1 fruit fly cellular context compared by ENCODE assay signal in genomic region chr3R:16811781-16812207, dm6.
TF ChIP-seq lines count a peak whose summit lies in the region.

No protein-coding gene starts in this region.

TF ChIP-seq in whole organism, embryonic, 481 proteins besides CTCF, POLR2A, EP300 and RAD21 (continued from another document and continues in another):
- TF ChIP-seq Hr3 (GFP tag; optimal IDR thresholded peaks at IDR 0.05; lab: Kevin White, UChicago) (no peak), Myb (GFP tag; optimal IDR thresholded peaks at IDR 0.05; lab: Kevin White, UChicago) (no peak), CG8765 (GFP tag; IDR thresholded peaks at IDR 0.05; lab: Robert Waterston, UW) (no peak), maf-S (GFP tag; optimal IDR thresholded peaks at IDR 0.05; lab: Kevin White, UChicago) (no peak), bbx (GFP tag; IDR thresholded peaks at IDR 0.05; lab: Robert Waterston, UW; ENCODE audit: partially characterized antibody) (peak; percentile 65), btn (GFP tag; optimal IDR thresholded peaks at IDR 0.05; lab: Kevin White, UChicago) (no peak), CG10565 (GFP tag; optimal IDR thresholded peaks at IDR 0.05; lab: Kevin White, UChicago) (no peak), lov (optimal IDR thresholded peaks at IDR 0.05; lab: Kevin White, UChicago) (no peak), lov (GFP tag; IDR thresholded peaks at IDR 0.05; lab: Robert Waterston, UW) (0 out of 3 replicates have a peak, but pooled peaks have one; percentile 55), kni (GFP tag; optimal IDR thresholded peaks at IDR 0.05; lab: Kevin White, UChicago) (peak; percentile 95), CG31388 (GFP tag; optimal IDR thresholded peaks at IDR 0.05; lab: Kevin White, UChicago) (no peak), tx (GFP tag; optimal IDR thresholded peaks at IDR 0.05; lab: Kevin White, UChicago) (no peak), CG2116 (GFP tag; optimal IDR thresholded peaks at IDR 0.05; lab: Kevin White, UChicago) (no peak), CG15696 (tag; optimal IDR thresholded peaks at IDR 0.05; lab: Kevin White, UChicago) (no peak), CG3726 (GFP tag; IDR thresholded peaks at IDR 0.05; lab: Robert Waterston, UW) (no peak), PHDP (tag; optimal IDR thresholded peaks at IDR 0.05; lab: Kevin White, UChicago) (no peak), GATAe (GFP tag; conservative IDR thresholded peaks at IDR 0.05; lab: Robert Waterston, UW) (no peak), CG14710 (tag; optimal IDR thresholded peaks at IDR 0.05; lab: Kevin White, UChicago) (no peak), CG2202 (tag; optimal IDR thresholded peaks at IDR 0.05; lab: Kevin White, UChicago) (no peak), CG9817 (tag; optimal IDR thresholded peaks at IDR 0.05; lab: Kevin White, UChicago) (no peak), nau (GFP tag; optimal IDR thresholded peaks at IDR 0.05; lab: Kevin White, UChicago) (no peak), gsb-n (tag; optimal IDR thresholded peaks at IDR 0.05; lab: Kevin White, UChicago) (peak; percentile 50), CG10462 (GFP tag; optimal IDR thresholded peaks at IDR 0.05; lab: Kevin White, UChicago) (no peak), CG17328 (GFP tag; IDR thresholded peaks at IDR 0.05; lab: Robert Waterston, UW) (no peak), D (optimal IDR thresholded peaks at IDR 0.05; lab: Kevin White, UChicago) (peak; percentile 96), D (GFP tag; optimal IDR thresholded peaks at IDR 0.05; lab: Kevin White, UChicago) (no peak), CG12236 (GFP tag; optimal IDR thresholded peaks at IDR 0.05; lab: Kevin White, UChicago) (no peak), crp (GFP tag; optimal IDR thresholded peaks at IDR 0.05; lab: Kevin White, UChicago) (no peak), Fer2 (tag; optimal IDR thresholded peaks at IDR 0.05; lab: Kevin White, UChicago) (no peak), Gsc (GFP tag; IDR thresholded peaks at IDR 0.05; lab: Robert Waterston, UW) (no peak), sr (GFP tag; IDR thresholded peaks at IDR 0.05; lab: Robert Waterston, UW) (peak; percentile 68; the same call in 1 of the 3 replicates), CG8924 (tag; optimal IDR thresholded peaks at IDR 0.05; lab: Kevin White, UChicago) (peak; percentile 34), pho (GFP tag; optimal IDR thresholded peaks at IDR 0.05; lab: Kevin White, UChicago) (peak; percentile 8), Ssrp (tag; optimal IDR thresholded peaks at IDR 0.05; lab: Kevin White, UChicago) (no peak), Eip74EF (GFP tag; optimal IDR thresholded peaks at IDR 0.05; lab: Kevin White, UChicago) (no peak), E2f2 (GFP tag; IDR thresholded peaks at IDR 0.05; lab: Robert Waterston, UW) (no peak), hb (GFP tag; IDR thresholded peaks at IDR 0.05; lab: Robert Waterston, UW; ENCODE audit: partially characterized antibody) (no peak), CG2199 (GFP tag; IDR thresholded peaks at IDR 0.05; lab: Robert Waterston, UW) (0 out of 3 replicates have a peak, but pooled peaks have one; percentile 20), CG10366 (GFP tag; IDR thresholded peaks at IDR 0.05; lab: Robert Waterston, UW) (no peak), Max (GFP tag; optimal IDR thresholded peaks at IDR 0.05; lab: Kevin White, UChicago) (no peak), CG15073 (GFP tag; optimal IDR thresholded peaks at IDR 0.05; lab: Kevin White, UChicago) (no peak), sens-2 (GFP tag; IDR thresholded peaks at IDR 0.05; lab: Robert Waterston, UW) (0 out of 2 replicates have a peak, but pooled peaks have one; percentile 20), sc (optimal IDR thresholded peaks at IDR 0.05; lab: Kevin White, UChicago) (no peak), sc (GFP tag; optimal IDR thresholded peaks at IDR 0.05; lab: Kevin White, UChicago) (no peak), Nf-YC (tag; optimal IDR thresholded peaks at IDR 0.05; lab: Kevin White, UChicago) (peak; percentile 96), CG6791 (GFP tag; IDR thresholded peaks at IDR 0.05; lab: Robert Waterston, UW; ENCODE audit: partially characterized antibody) (peak; percentile 52; the same call in 2 of the 3 replicates), hth (optimal IDR thresholded peaks at IDR 0.05; lab: Kevin White, UChicago) (peak; percentile 49), Aef1 (GFP tag; IDR thresholded peaks at IDR 0.05; lab: Robert Waterston, UW) (no peak), CG4820 (GFP tag; optimal IDR thresholded peaks at IDR 0.05; lab: Kevin White, UChicago) (no peak), CG17385 (GFP tag; optimal IDR thresholded peaks at IDR 0.05; lab: Kevin White, UChicago) (no peak), gcm (GFP tag; optimal IDR thresholded peaks at IDR 0.05; lab: Kevin White, UChicago) (peak; percentile 1), chn (GFP tag; optimal IDR thresholded peaks at IDR 0.05; lab: Kevin White, UChicago) (no peak), mld (GFP tag; IDR thresholded peaks at IDR 0.05; lab: Robert Waterston, UW; ENCODE audit: partially characterized antibody) (no peak), Gug (GFP tag; IDR thresholded peaks at IDR 0.05; lab: Robert Waterston, UW) (no peak), CG7987 (GFP tag; optimal IDR thresholded peaks at IDR 0.05; lab: Kevin White, UChicago) (no peak), HLH54F (GFP tag; optimal IDR thresholded peaks at IDR 0.05; lab: Kevin White, UChicago) (no peak), Fer1 (GFP tag; optimal IDR thresholded peaks at IDR 0.05; lab: Kevin White, UChicago) (no peak), Ets97D (GFP tag; optimal IDR thresholded peaks at IDR 0.05; lab: Kevin White, UChicago) (no peak), CG17186 (GFP tag; optimal IDR thresholded peaks at IDR 0.05; lab: Kevin White, UChicago) (no peak), Chrac-16 (GFP tag; optimal IDR thresholded peaks at IDR 0.05; lab: Kevin White, UChicago) (no peak), CG17829 (tag; optimal IDR thresholded peaks at IDR 0.05; lab: Kevin White, UChicago) (peak; percentile 62), Tbp (GFP tag; optimal IDR thresholded peaks at IDR 0.05; lab: Kevin White, UChicago) (no peak), CG18262 (tag; optimal IDR thresholded peaks at IDR 0.05; lab: Kevin White, UChicago) (no peak), Dek (tag; optimal IDR thresholded peaks at IDR 0.05; lab: Kevin White, UChicago) (no peak), kah (GFP tag; optimal IDR thresholded peaks at IDR 0.05; lab: Kevin White, UChicago) (no peak), Bgb (GFP tag; IDR thresholded peaks at IDR 0.05; lab: Robert Waterston, UW; ENCODE audit: partially characterized antibody) (peak; percentile 35; the same call in 1 of the 2 replicates), CG8944 (GFP tag; optimal IDR thresholded peaks at IDR 0.05; lab: Kevin White, UChicago) (no peak), Opbp (GFP tag; IDR thresholded peaks at IDR 0.05; lab: Robert Waterston, UW; ENCODE audit: partially characterized antibody) (peak; percentile 59; the same call in 2 of the 3 replicates), ftz-f1 (GFP tag; optimal IDR thresholded peaks at IDR 0.05; lab: Kevin White, UChicago) (no peak), CG13775 (GFP tag; optimal IDR thresholded peaks at IDR 0.05; lab: Kevin White, UChicago) (no peak), sisA (GFP tag; IDR thresholded peaks at IDR 0.05; lab: Robert Waterston, UW) (no peak), vnd (GFP tag; IDR thresholded peaks at IDR 0.05; lab: Robert Waterston, UW; ENCODE audit: partially characterized antibody) (no peak), Abd-B (GFP tag; optimal IDR thresholded peaks at IDR 0.05; lab: Kevin White, UChicago) (no peak), phol (tag; optimal IDR thresholded peaks at IDR 0.05; lab: Kevin White, UChicago) (peak; percentile 99), cato (GFP tag; optimal IDR thresholded peaks at IDR 0.05; lab: Kevin White, UChicago; ENCODE audit: borderline replicate concordance) (no peak), CG17568 (GFP tag; optimal IDR thresholded peaks at IDR 0.05; lab: Kevin White, UChicago) (no peak), CG10147 (GFP tag; optimal IDR thresholded peaks at IDR 0.05; lab: Kevin White, UChicago) (no peak), CG13624 (GFP tag; optimal IDR thresholded peaks at IDR 0.05; lab: Kevin White, UChicago) (no peak), yki (optimal IDR thresholded peaks at IDR 0.05; lab: Kevin White, UChicago) (no peak), Hand (GFP tag; optimal IDR thresholded peaks at IDR 0.05; lab: Kevin White, UChicago) (no peak), br (optimal IDR thresholded peaks at IDR 0.05; lab: Kevin White, UChicago) (no peak), CG15479 (GFP tag; optimal IDR thresholded peaks at IDR 0.05; lab: Kevin White, UChicago) (peak; percentile 54), CG3838 (GFP tag; optimal IDR thresholded peaks at IDR 0.05; lab: Kevin White, UChicago) (no peak), Lhr (GFP tag; optimal IDR thresholded peaks at IDR 0.05; lab: Kevin White, UChicago) (no peak), CG9437 (GFP tag; optimal IDR thresholded peaks at IDR 0.05; lab: Kevin White, UChicago) (no peak), trem (tag; optimal IDR thresholded peaks at IDR 0.05; lab: Kevin White, UChicago) (no peak), CG7928 (GFP tag; optimal IDR thresholded peaks at IDR 0.05; lab: Kevin White, UChicago) (no peak), jigr1 (GFP tag; IDR thresholded peaks at IDR 0.05; lab: Robert Waterston, UW) (no peak), H2.0 (GFP tag; IDR thresholded peaks at IDR 0.05; lab: Robert Waterston, UW) (no peak), Elba2 (GFP tag; optimal IDR thresholded peaks at IDR 0.05; lab: Kevin White, UChicago) (no peak), CG5953 (GFP tag; IDR thresholded peaks at IDR 0.05; lab: Robert Waterston, UW) (no peak), CG3995 (GFP tag; optimal IDR thresholded peaks at IDR 0.05; lab: Kevin White, UChicago) (no peak), CG3407 (GFP tag; optimal IDR thresholded peaks at IDR 0.05; lab: Kevin White, UChicago) (no peak), CHES-1-like (GFP tag; optimal IDR thresholded peaks at IDR 0.05; lab: Kevin White, UChicago) (no peak), gfzf (GFP tag; optimal IDR thresholded peaks at IDR 0.05; lab: Kevin White, UChicago) (no peak), Nf-YA (GFP tag; IDR thresholded peaks at IDR 0.05; lab: Robert Waterston, UW) (peak; percentile 41; the same call in 1 of the 2 replicates), CG9727 (GFP tag; optimal IDR thresholded peaks at IDR 0.05; lab: Kevin White, UChicago) (no peak), CG10654 (GFP tag; optimal IDR thresholded peaks at IDR 0.05; lab: Kevin White, UChicago) (no peak), Mes4 (GFP tag; optimal IDR thresholded peaks at IDR 0.05; lab: Kevin White, UChicago) (no peak), CoRest (tag; optimal IDR thresholded peaks at IDR 0.05; lab: Kevin White, UChicago) (peak; percentile 53), croc (GFP tag; conservative IDR thresholded peaks at IDR 0.05; lab: Robert Waterston, UW) (no peak), CG8359 (GFP tag; optimal IDR thresholded peaks at IDR 0.05; lab: Kevin White, UChicago; ENCODE audit: borderline replicate concordance) (no peak), ken (GFP tag; IDR thresholded peaks at IDR 0.05; lab: Robert Waterston, UW) (no peak), CG30403 (GFP tag; optimal IDR thresholded peaks at IDR 0.05; lab: Kevin White, UChicago) (no peak), NFAT (GFP tag; IDR thresholded peaks at IDR 0.05; lab: Robert Waterston, UW) (no peak), CG34224 (GFP tag; IDR thresholded peaks at IDR 0.05; lab: Robert Waterston, UW; ENCODE audit: partially characterized antibody) (no peak), nerfin-1 (tag; optimal IDR thresholded peaks at IDR 0.05; lab: Kevin White, UChicago) (peak; percentile 99), Awh (GFP tag; IDR thresholded peaks at IDR 0.05; lab: Robert Waterston, UW) (no peak), unpg (GFP tag; optimal IDR thresholded peaks at IDR 0.05; lab: Kevin White, UChicago) (no peak), CG12391 (tag; optimal IDR thresholded peaks at IDR 0.05; lab: Kevin White, UChicago) (no peak), CG12744 (GFP tag; optimal IDR thresholded peaks at IDR 0.05; lab: Kevin White, UChicago) (peak; percentile 44), Oli (tag; optimal IDR thresholded peaks at IDR 0.05; lab: Kevin White, UChicago) (no peak), gem (tag; optimal IDR thresholded peaks at IDR 0.05; lab: Kevin White, UChicago) (no peak), CG1832 (GFP tag; optimal IDR thresholded peaks at IDR 0.05; lab: Kevin White, UChicago) (peak; percentile 92), Med (GFP tag; lab: Kevin White, UChicago) (peak; percentile 74), cad (GFP tag; optimal IDR thresholded peaks at IDR 0.05; lab: Kevin White, UChicago) (peak; percentile 99), tup (GFP tag; optimal IDR thresholded peaks at IDR 0.05; lab: Kevin White, UChicago) (no peak), Adf1 (GFP tag; IDR thresholded peaks at IDR 0.05; lab: Robert Waterston, UW) (peak; percentile 72), Scr (GFP tag; IDR thresholded peaks at IDR 0.05; lab: Robert Waterston, UW; ENCODE audit: partially characterized antibody) (peak; percentile 35; the same call in 1 of the 2 replicates), CG1529 (GFP tag; optimal IDR thresholded peaks at IDR 0.05; lab: Kevin White, UChicago) (no peak), jing (GFP tag; optimal IDR thresholded peaks at IDR 0.05; lab: Kevin White, UChicago) (no peak), CG8089 (GFP tag; optimal IDR thresholded peaks at IDR 0.05; lab: Kevin White, UChicago) (no peak), CG32532 (GFP tag; IDR thresholded peaks at IDR 0.05; lab: Robert Waterston, UW) (peak; percentile 39; the same call in 1 of the 2 replicates), Spps (tag; optimal IDR thresholded peaks at IDR 0.05; lab: Kevin White, UChicago) (no peak), mirr (GFP tag; optimal IDR thresholded peaks at IDR 0.05; lab: Kevin White, UChicago) (peak; percentile 18), CG15601 (tag; optimal IDR thresholded peaks at IDR 0.05; lab: Kevin White, UChicago) (no peak), row (GFP tag; IDR thresholded peaks at IDR 0.05; lab: Robert Waterston, UW) (no peak), CG16813 (GFP tag; IDR thresholded peaks at IDR 0.05; lab: Robert Waterston, UW; ENCODE audit: partially characterized antibody) (no peak), TFAM (GFP tag; optimal IDR thresholded peaks at IDR 0.05; lab: Kevin White, UChicago) (no peak), dan (GFP tag; IDR thresholded peaks at IDR 0.05; lab: Robert Waterston, UW) (no peak), Dbx (GFP tag; IDR thresholded peaks at IDR 0.05; lab: Robert Waterston, UW) (no peak), pfk (GFP tag; optimal IDR thresholded peaks at IDR 0.05; lab: Kevin White, UChicago) (no peak), dmrt99B (tag; optimal IDR thresholded peaks at IDR 0.05; lab: Kevin White, UChicago) (no peak), NC2α (GFP tag; optimal IDR thresholded peaks at IDR 0.05; lab: Kevin White, UChicago) (no peak), so (GFP tag; IDR thresholded peaks at IDR 0.05; lab: Robert Waterston, UW) (no peak), h (optimal IDR thresholded peaks at IDR 0.05; lab: Kevin White, UChicago) (no peak)
